Fruit fly (Drosophila melanogaster) whole organism, adult: ENCODE results near the gene CG31650.
A peak's percentile ranks its signal among the peaks of the same experiment; 100 is the strongest.

Source experiments
- CG11617 ChIP-seq: fragments of 200-800 bp; sonication (Bioruptor generic); optimal IDR thresholded peaks from 2 replicates; lab custom pipeline; 2017; ENCODE audit warnings: mild to moderate bottlenecking, missing biosample characterization, missing genetic modification reagents, missing genetic modification characterization
- CG12768 ChIP-seq: fragments of 200-800 bp; sonication (Bioruptor generic); optimal IDR thresholded peaks from 2 replicates; lab custom pipeline; 2017; ENCODE audit warnings: missing biosample characterization, missing genetic modification characterization, mild to moderate bottlenecking, moderate library complexity, missing genetic modification reagents
- CG14711 ChIP-seq: fragments of 200-800 bp; sonication (Bioruptor generic); optimal IDR thresholded peaks from 2 replicates; lab custom pipeline; 2018; ENCODE audit warnings: missing biosample characterization, mild to moderate bottlenecking, missing genetic modification characterization, moderate library complexity
- CG1620 ChIP-seq: fragments of 200-800 bp; sonication (Bioruptor generic); optimal IDR thresholded peaks from 2 replicates; lab custom pipeline; 2016; ENCODE audit warnings: missing biosample characterization, missing genetic modification characterization
- bab1 ChIP-seq: fragments of 200-800 bp; sonication (Bioruptor generic); optimal IDR thresholded peaks from 3 replicates; lab custom pipeline; 2019; ENCODE audit warnings: missing biosample characterization, mild to moderate bottlenecking, missing genetic modification characterization, moderate library complexity
- kay ChIP-seq: fragments of 200-800 bp; sonication (Bioruptor generic); peaks from one replicate; lab custom pipeline; 2016; ENCODE audit warnings: missing biosample characterization, missing genetic modification characterization, borderline replicate concordance
- pad ChIP-seq: fragments of 200-800 bp; sonication (Bioruptor generic); optimal IDR thresholded peaks from 3 replicates; lab custom pipeline; 2017; ENCODE audit warnings: missing biosample characterization, missing genetic modification characterization, mild to moderate bottlenecking, moderate library complexity, missing genetic modification reagents

DNA sequence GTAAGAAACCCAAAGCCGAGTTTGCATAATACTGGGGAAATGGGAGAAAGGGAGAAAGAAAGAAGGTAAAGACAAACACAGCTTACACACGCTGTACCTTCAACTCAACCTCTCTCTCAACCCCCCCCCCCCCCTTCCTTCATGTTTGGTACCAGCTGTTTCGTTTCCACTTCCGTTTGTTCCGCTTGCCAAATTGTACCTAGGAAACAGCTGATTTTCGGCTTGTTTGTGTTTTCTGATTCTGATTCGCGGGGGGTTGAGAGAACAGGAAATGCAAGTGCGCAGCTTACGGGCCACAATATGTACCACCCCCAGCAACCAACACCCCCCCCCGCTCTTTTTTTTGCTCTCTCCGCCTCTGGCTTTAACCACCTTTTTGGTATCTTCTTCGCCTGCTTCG is 19.4 kb upstream of the CG31650 start:
- TF ChIP-seq pad (GFP tag; lab: Kevin White, UChicago) (peak; percentile 32), CG12768 (peak; percentile 24), CG11617 (GFP tag; lab: Kevin White, UChicago) (no peak), CG1620 (no peak), kay (GFP tag; lab: Kevin White, UChicago) (no peak), CG14711 (no peak), bab1 (peak; percentile 0)
